Worm (Caenorhabditis elegans): ENCODE data around the gene srh-288.

srh-288 gene

ce11 chrV:17805323-17805722 lies 9.8 kb upstream of the srh-288 start, which contains the start of gene srh-291:
srh-291 (plus strand) TSS chrV:17805623.
- TF ChIP-seq egl-27 (tag; optimal IDR thresholded peaks at IDR 0.05) = no peak
- no peak for TF ChIP-seq nhr-76 (tag; optimal IDR thresholded peaks at IDR 0.05)
- TF ChIP-seq unc-39 (tag; optimal IDR thresholded peaks at IDR 0.05) = no peak
- no peak for TF ChIP-seq lsy-12 (tag; optimal IDR thresholded peaks at IDR 0.05)
- TF ChIP-seq nhr-28 (tag; optimal IDR thresholded peaks at IDR 0.05) = no peak
- TF ChIP-seq ztf-11 (tag; optimal IDR thresholded peaks at IDR 0.05) = no peak
- TF ChIP-seq unc-62 (GFP tag; optimal IDR thresholded peaks at IDR 0.05) = no peak
- no peak for TF ChIP-seq nhr-43 (tag; optimal IDR thresholded peaks at IDR 0.05; ENCODE audit: poor library complexity, severe bottlenecking)
- TF ChIP-seq eor-1 (tag; optimal IDR thresholded peaks at IDR 0.05) = no peak
- TF ChIP-seq ceh-16 (tag; optimal IDR thresholded peaks at IDR 0.05) = no peak
- TF ChIP-seq nhr-67 (tag; optimal IDR thresholded peaks at IDR 0.05) = no peak
- no peak for TF ChIP-seq egl-5 (tag; optimal IDR thresholded peaks at IDR 0.05)
- TF ChIP-seq pha-4 (tag; optimal IDR thresholded peaks at IDR 0.05) = no peak
- TF ChIP-seq aly-2 (tag; optimal IDR thresholded peaks at IDR 0.05) = no peak
- TF ChIP-seq zag-1 (tag; optimal IDR thresholded peaks at IDR 0.05) = no peak
- no peak for TF ChIP-seq daf-12 (tag; optimal IDR thresholded peaks at IDR 0.05)
- TF ChIP-seq hmg-11 (tag; optimal IDR thresholded peaks at IDR 0.05) = no peak
- no peak for TF ChIP-seq nfya-1 (tag; optimal IDR thresholded peaks at IDR 0.05; ENCODE audit: insufficient read depth)
- TF ChIP-seq ZK546.5 (tag; optimal IDR thresholded peaks at IDR 0.05) = no peak
- no peak for TF ChIP-seq nhr-25 (tag; optimal IDR thresholded peaks at IDR 0.05)

DNA sequence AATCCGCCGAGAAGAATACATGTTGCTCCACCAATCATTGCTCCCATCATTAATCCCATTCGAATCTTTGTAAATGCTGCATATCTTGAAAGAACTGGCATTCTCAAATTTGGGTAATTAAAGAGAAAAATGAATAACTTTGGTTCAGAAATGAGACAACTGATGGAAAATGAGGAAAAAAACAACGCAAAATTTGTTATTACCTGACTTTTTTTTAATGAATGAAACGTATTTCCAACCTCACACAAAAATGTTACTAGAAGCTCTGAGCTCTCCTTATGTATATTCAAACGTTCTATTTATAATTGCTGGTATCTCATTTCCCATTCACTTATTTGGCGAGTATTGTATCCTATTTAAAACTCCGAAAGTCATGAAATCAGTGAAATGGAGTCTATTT lies 7.0 kb upstream of the srh-288 start, which contains the start of the genes Y94A7B.11 and srh-292:
Gene Y94A7B.11, minus strand, starts transcription at position 101 of the 400 bp plus-strand sequence.
Gene srh-292, plus strand, starts transcription at position 251 of the 400 bp plus-strand sequence.
- TF ChIP-seq nhr-237 (tag; optimal IDR thresholded peaks at IDR 0.05) (no peak), ceh-16 (tag; optimal IDR thresholded peaks at IDR 0.05) (no peak), mdl-1 (tag; optimal IDR thresholded peaks at IDR 0.05) (no peak), nhr-25 (tag; optimal IDR thresholded peaks at IDR 0.05) (no peak)

- no peak for TF ChIP-seq hmg-11 (tag; optimal IDR thresholded peaks at IDR 0.05)
- TF ChIP-seq pqm-1 (tag; optimal IDR thresholded peaks at IDR 0.05) = no peak
- TF ChIP-seq ama-1 (optimal IDR thresholded peaks at IDR 0.05) = no peak
Measured at ce11 chrV:17800538-17800937, 5.0 kb upstream of the srh-288 start, which contains the start of gene srh-287. srh-287 (plus strand) TSS chrV:17800838.

DNA sequence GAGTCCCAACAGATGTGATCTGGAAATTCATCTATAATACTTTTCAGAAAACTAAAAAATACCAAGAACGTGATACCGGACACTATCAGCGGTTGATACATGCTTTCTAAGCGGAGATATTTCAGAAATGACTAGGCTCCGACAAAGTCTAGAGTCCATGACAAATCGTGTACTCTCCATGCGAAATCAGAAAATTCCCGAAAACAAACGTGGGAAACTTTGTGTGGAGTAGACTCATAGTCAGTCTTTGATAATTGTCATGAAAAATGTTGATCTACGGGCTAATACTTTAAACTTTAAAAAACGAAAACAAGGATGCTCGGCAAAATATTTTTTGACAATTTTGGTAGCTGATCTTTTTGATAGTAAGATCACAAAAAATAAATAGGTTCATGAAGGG lies 3.2 kb upstream of the srh-288 start, which contains the start of gene srx-18:
Gene srx-18, minus strand, starts transcription at position 101 of the 400 bp plus-strand sequence.
- TF ChIP-seq nhr-23 (tag; optimal IDR thresholded peaks at IDR 0.05) = no peak
- no peak for TF ChIP-seq tbx-2 (tag; optimal IDR thresholded peaks at IDR 0.05)
- TF ChIP-seq nhr-67 (tag; optimal IDR thresholded peaks at IDR 0.05) = no peak
- TF ChIP-seq skn-1 (tag; optimal IDR thresholded peaks at IDR 0.05) = no peak
- TF ChIP-seq nhr-28 (tag; optimal IDR thresholded peaks at IDR 0.05) = no peak
- no peak for TF ChIP-seq ceh-28 (tag; optimal IDR thresholded peaks at IDR 0.05)
- TF ChIP-seq ceh-9 (tag; optimal IDR thresholded peaks at IDR 0.05) = no peak
- no peak for TF ChIP-seq snpc-4 (tag; optimal IDR thresholded peaks at IDR 0.05)
- no peak for TF ChIP-seq nfya-1 (tag; optimal IDR thresholded peaks at IDR 0.05; ENCODE audit: insufficient read depth)
- TF ChIP-seq nhr-43 (tag; optimal IDR thresholded peaks at IDR 0.05; ENCODE audit: poor library complexity, severe bottlenecking) = no peak
- TF ChIP-seq fos-1 (tag; optimal IDR thresholded peaks at IDR 0.05) = no peak
- TF ChIP-seq ceh-82 (tag; optimal IDR thresholded peaks at IDR 0.05) = no peak

DNA sequence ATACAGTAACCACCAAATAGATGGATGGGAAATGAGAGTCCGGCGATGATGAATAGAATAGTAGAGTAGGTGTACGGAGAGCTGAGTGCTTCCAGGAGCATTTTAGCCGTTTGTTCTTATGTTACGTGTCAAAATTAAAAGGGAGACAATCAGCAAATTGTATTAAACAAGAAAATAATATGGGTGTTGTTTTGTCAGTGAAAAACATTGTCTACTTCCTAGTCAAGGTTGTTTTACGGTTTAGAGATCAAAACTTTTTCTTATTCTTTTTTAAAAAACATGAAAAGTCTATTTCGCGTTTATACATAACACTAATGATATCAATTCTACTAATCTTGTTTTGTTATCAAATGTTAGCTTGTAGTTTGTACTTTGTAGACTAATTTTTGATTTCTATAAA lies 1.6 kb downstream of the srh-288 start, which contains the start of gene srh-289:
Gene srh-289, minus strand, starts transcription at position 101 of the 400 bp plus-strand sequence.
- no peak for TF ChIP-seq nhr-25 (tag; optimal IDR thresholded peaks at IDR 0.05)
- no peak for TF ChIP-seq nhr-77 (tag; optimal IDR thresholded peaks at IDR 0.05)
- TF ChIP-seq nhr-23 (tag; optimal IDR thresholded peaks at IDR 0.05) = no peak
- TF ChIP-seq ceh-16 (tag; optimal IDR thresholded peaks at IDR 0.05) = no peak
- TF ChIP-seq lin-15B (tag; optimal IDR thresholded peaks at IDR 0.05) = no peak
- TF ChIP-seq sea-2 (GFP tag; optimal IDR thresholded peaks at IDR 0.05) = no peak
- TF ChIP-seq mdl-1 (tag; optimal IDR thresholded peaks at IDR 0.05) = no peak
- no peak for TF ChIP-seq unc-62 (GFP tag; optimal IDR thresholded peaks at IDR 0.05)
- no peak for TF ChIP-seq R02D3.7 (tag; optimal IDR thresholded peaks at IDR 0.05)
- TF ChIP-seq pha-4 (tag; optimal IDR thresholded peaks at IDR 0.05) = no peak
- no peak for TF ChIP-seq ztf-11 (tag; optimal IDR thresholded peaks at IDR 0.05)
- TF ChIP-seq ama-1 (optimal IDR thresholded peaks at IDR 0.05) = no peak
- TF ChIP-seq zag-1 (tag; optimal IDR thresholded peaks at IDR 0.05) = no peak
- TF ChIP-seq hmg-11 (tag; optimal IDR thresholded peaks at IDR 0.05) = no peak
- TF ChIP-seq ceh-82 (tag; optimal IDR thresholded peaks at IDR 0.05) = no peak
- TF ChIP-seq lin-39 (tag; optimal IDR thresholded peaks at IDR 0.05) = no peak
- TF ChIP-seq ceh-28 (tag; optimal IDR thresholded peaks at IDR 0.05) = no peak
- no peak for TF ChIP-seq nhr-12 (tag; optimal IDR thresholded peaks at IDR 0.05)
